Fruit fly (Drosophila melanogaster) whole organism, wandering third instar larva: ENCODE data around the gene CG3436.

Experiments
- brk ChIP-seq: fragments of 200-800 bp; sonication (Bioruptor generic); optimal IDR thresholded peaks from 2 replicates; lab custom pipeline; 2016; ENCODE audit warnings: missing biosample characterization, mild to moderate bottlenecking, missing genetic modification characterization
- ey ChIP-seq: fragments of 200-800 bp; sonication (Bioruptor generic); optimal IDR thresholded peaks from 2 replicates; lab custom pipeline; 2016; ENCODE audit warnings: missing biosample characterization, missing genetic modification characterization
- pan ChIP-seq: fragments of >200 bp; optimal IDR thresholded peaks from 2 replicates; lab custom pipeline; 2017

- no peak for TF ChIP-seq ey
- no peak for TF ChIP-seq brk (GFP tag; lab: Kevin White, UChicago)
- TF ChIP-seq pan: no peak
Observed at dm6 chr2L:116388-116787, 39.4 kb upstream of the CG3436 start, which contains the start of gene CG13694.
